Worm (Caenorhabditis elegans) whole organism, early embryonic: ENCODE data around the gene nfu-1.

Source experiments
- F13C5.2 ChIP-seq: sonication (generic microtip); optimal IDR thresholded peaks from 2 replicates; lab custom pipeline; 2017; ENCODE audit warnings: mild to moderate bottlenecking, missing genetic modification characterization, inconsistent platforms, missing compliant biosample characterization
- aly-1 ChIP-seq: sonication (generic microtip); optimal IDR thresholded peaks from 2 replicates; lab custom pipeline; 2016; ENCODE audit warnings: missing genetic modification characterization, missing compliant biosample characterization
- ama-1 ChIP-seq: fragments of 150-350 bp; optimal IDR thresholded peaks from 2 replicates; lab custom pipeline; 2014
- ceh-13 ChIP-seq: fragments of 200-800 bp; sonication (Bioruptor generic); optimal IDR thresholded peaks from 2 replicates; lab custom pipeline; 2018; ENCODE audit warnings: mild to moderate bottlenecking, missing genetic modification characterization, missing compliant biosample characterization
- ets-7 ChIP-seq: sonication (generic microtip); optimal IDR thresholded peaks from 2 replicates; lab custom pipeline; 2016; ENCODE audit warnings: missing genotype, missing genetic modification characterization, missing compliant biosample characterization
- flt-1 ChIP-seq: fragments of 200-800 bp; sonication (Bioruptor generic); IDR thresholded peaks from 2 replicates; pipeline ENCODE4 v1.3.6; 2022; ENCODE audit warnings: missing genetic modification characterization, missing compliant biosample characterization
- scrt-1 ChIP-seq: fragments of 200-800 bp; sonication (Bioruptor generic); IDR thresholded peaks from 2 replicates; pipeline ENCODE4 v1.3.6; 2022; ENCODE audit warnings: missing genetic modification characterization, missing compliant biosample characterization
- tbx-11 ChIP-seq: fragments of 200-800 bp; sonication (Bioruptor generic); IDR thresholded peaks from 2 replicates; pipeline ENCODE4 v1.3.6; 2022; ENCODE audit warnings: missing genetic modification characterization, missing compliant biosample characterization

DNA sequence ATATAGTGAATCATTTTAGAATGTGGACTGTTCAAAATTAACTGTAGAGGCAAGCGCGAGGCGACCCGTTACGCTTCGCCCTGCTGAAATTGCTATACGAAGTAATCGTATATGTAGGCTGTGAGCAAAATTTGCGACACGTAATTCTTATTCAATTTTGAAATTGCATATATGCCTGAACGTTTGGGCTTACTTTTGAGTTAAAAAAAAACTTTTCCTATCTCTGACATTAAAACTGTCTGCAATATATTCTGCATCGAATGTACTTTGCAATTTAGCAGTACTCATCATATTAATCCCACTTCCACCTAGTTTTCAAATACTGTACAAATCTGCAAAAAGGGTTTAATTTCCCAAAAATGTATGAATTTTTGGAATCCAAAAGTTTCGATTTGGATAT, 40.3 kb upstream of the nfu-1 start:
- TF ChIP-seq aly-1 (tag; lab: Kevin White, UChicago) (no peak), ets-7 (tag; lab: Kevin White, UChicago) (no peak), F13C5.2 (no peak), scrt-1 (GFP tag; lab: Robert Waterston, UW) (no peak), ama-1 (lab: Kevin White, UChicago) (no peak), ceh-13 (GFP tag; lab: Kevin White, UChicago) (no peak), tbx-11 (GFP tag; lab: Robert Waterston, UW) (no peak), flt-1 (GFP tag; lab: Robert Waterston, UW) (no peak)
